Worm (Caenorhabditis elegans): ENCODE measurements around the gene R10E11.9.

The R10E11.9 gene

DNA sequence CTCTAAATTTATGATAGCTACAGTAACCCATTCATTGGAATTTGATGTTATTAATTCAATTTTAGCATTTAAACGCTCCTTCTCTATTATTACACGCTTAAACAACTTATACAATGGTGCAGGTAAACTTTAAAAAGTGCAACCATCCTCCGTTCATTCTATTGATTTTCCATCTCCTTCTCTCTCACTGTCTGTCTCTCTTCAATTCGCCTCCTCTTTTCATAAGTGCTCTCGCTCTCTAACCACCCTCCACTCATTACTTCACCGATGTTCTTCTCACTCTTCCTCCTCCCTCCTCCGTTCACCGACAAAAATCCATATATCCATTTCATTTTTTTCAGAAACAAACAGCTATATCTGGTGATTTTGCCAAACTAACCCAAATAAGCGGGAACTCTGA is 27.3 kb downstream of the R10E11.9 start, which contains the start of gene cbp-1 (continued):
- TF ChIP-seq hmg-20 (GFP tag; IDR thresholded peaks at IDR 0.05) (no peak), madf-3 (GFP tag; IDR thresholded peaks at IDR 0.05) (0 out of 2 replicates have a peak, but pooled peaks have one; percentile 58), snpc-1.3 (tag; optimal IDR thresholded peaks at IDR 0.05; ENCODE audit: insufficient read depth) (no peak), cebp-2 (GFP tag; IDR thresholded peaks at IDR 0.05) (no peak)

DNA sequence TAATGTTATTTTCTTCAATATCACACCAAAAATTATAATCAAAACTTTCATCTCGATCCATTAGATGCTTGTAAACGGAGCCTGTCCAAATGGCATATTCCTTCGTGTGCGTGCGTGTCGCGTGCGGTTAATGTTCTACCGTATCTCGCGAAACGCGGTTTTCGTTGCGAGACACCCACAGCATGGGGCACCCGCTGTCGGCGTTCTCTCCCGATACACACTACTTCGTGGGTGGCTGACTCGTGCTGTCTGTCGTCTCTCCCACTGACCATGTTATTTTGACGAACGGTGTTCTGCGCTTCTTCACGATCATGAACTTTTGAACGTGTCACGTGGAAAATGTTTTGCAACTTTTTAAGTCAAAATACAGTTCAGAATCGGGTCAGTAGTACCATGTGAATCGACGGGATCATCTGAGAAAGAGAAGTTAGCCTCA is 28.0 kb downstream of the R10E11.9 start:
- TF ChIP-seq F39B2.1 (GFP tag; IDR thresholded peaks at IDR 0.05) = peak; percentile 77
- TF ChIP-seq hlh-12 (tag; optimal IDR thresholded peaks at IDR 0.05) = no peak
- TF ChIP-seq ccch-3 (GFP tag; optimal IDR thresholded peaks at IDR 0.05) = peak; percentile 59
- peak; percentile 99 for TF ChIP-seq B0336.3 (GFP tag; IDR thresholded peaks at IDR 0.05)
- TF ChIP-seq Y79H2A.3 (GFP tag; conservative IDR thresholded peaks at IDR 0.05) = no peak; the same call in 1 of the 2 replicates
- 0 out of 2 replicates have a peak, but pooled peaks have one; percentile 16 for TF ChIP-seq D2030.7 (GFP tag; IDR thresholded peaks at IDR 0.05)
- peak; percentile 99 for TF ChIP-seq Y67H2A.10 (GFP tag; conservative IDR thresholded peaks at IDR 0.05)
- TF ChIP-seq lin-26 (GFP tag; IDR thresholded peaks at IDR 0.05) = peak; percentile 91
- TF ChIP-seq rcor-1 (GFP tag; IDR thresholded peaks at IDR 0.05) = peak; percentile 92
- TF ChIP-seq tlf-1 (GFP tag; optimal IDR thresholded peaks at IDR 0.05) = peak; percentile 97
- peak; percentile 17 for TF ChIP-seq sptf-2 (GFP tag; optimal IDR thresholded peaks at IDR 0.05)
- TF ChIP-seq Y95B8A.8 (GFP tag; IDR thresholded peaks at IDR 0.05) = peak; percentile 96
- TF ChIP-seq ztf-22 (GFP tag; optimal IDR thresholded peaks at IDR 0.05) = peak; percentile 97
- peak; percentile 93 for TF ChIP-seq athp-1 (tag; optimal IDR thresholded peaks at IDR 0.05)
- TF ChIP-seq F57C9.4 (tag; optimal IDR thresholded peaks at IDR 0.05) = peak; percentile 95
- TF ChIP-seq F33H1.4 (GFP tag; IDR thresholded peaks at IDR 0.05) = peak; percentile 91
- TF ChIP-seq C06A6.2 (GFP tag; conservative IDR thresholded peaks at IDR 0.05) = peak; percentile 97
- TF ChIP-seq ceh-58 (GFP tag; IDR thresholded peaks at IDR 0.05) = no peak
- TF ChIP-seq mcd-1 (GFP tag; IDR thresholded peaks at IDR 0.05) = peak; percentile 96
- peak; percentile 96 for TF ChIP-seq C17E4.6 (GFP tag; IDR thresholded peaks at IDR 0.05)
- TF ChIP-seq ZK185.1 (tag; optimal IDR thresholded peaks at IDR 0.05; ENCODE audit: poor library complexity, severe bottlenecking) = peak; percentile 90
- no peak for TF ChIP-seq him-1 (tag; optimal IDR thresholded peaks at IDR 0.05)
- peak; percentile 98 for TF ChIP-seq let-526 (GFP tag; IDR thresholded peaks at IDR 0.05)
- TF ChIP-seq lsy-27 (tag; optimal IDR thresholded peaks at IDR 0.05; ENCODE audit: borderline replicate concordance, insufficient read depth) = no peak
- no peak for TF ChIP-seq tbx-9 (tag; optimal IDR thresholded peaks at IDR 0.05; ENCODE audit: borderline replicate concordance)
- peak; percentile 95 for TF ChIP-seq pha-4 (tag; optimal IDR thresholded peaks at IDR 0.05)
- TF ChIP-seq ztf-3 (GFP tag; optimal IDR thresholded peaks at IDR 0.05) = peak; percentile 97
- 0 out of 2 replicates have a peak, but pooled peaks have one; percentile 40 for TF ChIP-seq aptf-2 (GFP tag; conservative IDR thresholded peaks at IDR 0.05)
- peak; percentile 79 for TF ChIP-seq ceh-40 (GFP tag; IDR thresholded peaks at IDR 0.05)
- peak; percentile 99 for TF ChIP-seq ekl-4 (GFP tag; IDR thresholded peaks at IDR 0.05)
- TF ChIP-seq rec-8 (tag; optimal IDR thresholded peaks at IDR 0.05) = no peak
- TF ChIP-seq snpc-1.3 (tag; optimal IDR thresholded peaks at IDR 0.05; ENCODE audit: insufficient read depth) = peak; percentile 21
- TF ChIP-seq ztf-28 (GFP tag; IDR thresholded peaks at IDR 0.05) = peak; percentile 84; the same call in 1 of the 2 replicates
- peak; percentile 97 for TF ChIP-seq nhr-80 (tag; optimal IDR thresholded peaks at IDR 0.05)
- TF ChIP-seq ztf-18 (tag; optimal IDR thresholded peaks at IDR 0.05) = peak; percentile 82
- TF ChIP-seq hmg-20 (GFP tag; IDR thresholded peaks at IDR 0.05) = peak; percentile 87
- TF ChIP-seq cebp-2 (GFP tag; IDR thresholded peaks at IDR 0.05) = peak; percentile 95
- peak; percentile 89 for TF ChIP-seq F22D6.2 (tag; optimal IDR thresholded peaks at IDR 0.05)
- peak; percentile 93 for TF ChIP-seq egl-18 (GFP tag; IDR thresholded peaks at IDR 0.05)
- TF ChIP-seq gei-17 (GFP tag; optimal IDR thresholded peaks at IDR 0.05) = peak; percentile 90
- peak; percentile 75 for TF ChIP-seq tbp1 (GFP tag; optimal IDR thresholded peaks at IDR 0.05)
- no peak for TF ChIP-seq bed-2 (GFP tag; IDR thresholded peaks at IDR 0.05)
- TF ChIP-seq Y56A3A.18 (GFP tag; IDR thresholded peaks at IDR 0.05) = peak; percentile 94
- TF ChIP-seq sdz-38 (tag; optimal IDR thresholded peaks at IDR 0.05) = no peak
- peak; percentile 99 for TF ChIP-seq chd-7 (tag; optimal IDR thresholded peaks at IDR 0.05)
